Fruit fly (Drosophila melanogaster) whole organism: ENCODE results near the gene Mer.

ENCODE experiments used
- Dll ChIP-seq: fragments of >200 bp; optimal IDR thresholded peaks from 2 replicates; lab custom pipeline; 2017
- psq ChIP-seq: fragments of >200 bp; optimal IDR thresholded peaks from 2 replicates; lab custom pipeline; 2017
- usp ChIP-seq: fragments of >200 bp; optimal IDR thresholded peaks from 2 replicates; lab custom pipeline; 2017; ENCODE audit warnings: missing biosample characterization, missing genetic modification characterization, mixed read lengths

DNA sequence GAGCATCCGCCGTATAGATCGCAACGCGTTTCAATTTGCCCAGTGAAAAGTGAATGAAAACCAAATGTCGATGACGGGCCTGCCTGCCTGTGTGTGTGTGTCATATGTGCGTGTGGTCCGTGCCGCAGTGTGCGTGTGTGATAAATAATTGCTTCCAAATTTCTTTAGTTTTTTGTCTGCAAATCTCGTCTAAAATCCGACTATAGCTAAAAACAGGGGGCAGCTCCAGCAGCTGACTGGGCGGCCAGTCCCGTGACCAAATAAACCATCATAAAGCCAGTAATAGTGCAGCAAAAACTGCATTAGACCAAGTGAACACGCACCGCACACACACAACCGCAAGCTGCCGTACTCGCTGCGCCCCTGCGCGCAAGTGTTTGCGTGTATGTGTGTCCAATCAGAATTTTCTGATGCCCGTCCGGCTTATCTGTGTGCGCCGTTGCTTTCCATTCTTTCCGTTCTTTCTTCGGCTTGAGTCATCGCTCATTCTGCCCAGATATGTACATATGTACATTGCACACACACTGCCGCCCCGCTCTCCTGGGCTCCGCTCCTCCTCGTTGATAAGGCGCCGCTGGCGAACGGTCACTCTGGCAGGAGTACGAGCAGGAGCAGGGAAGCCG, 4.1 kb upstream of the Mer start:
- TF ChIP-seq usp (GFP tag; lab: Kevin White, UChicago) (no peak), Dll (lab: Kevin White, UChicago) (peak; percentile 12), psq (lab: Kevin White, UChicago) (no peak)
